Worm (Caenorhabditis elegans): ENCODE measurements around the gene ugt-33.

DNA sequence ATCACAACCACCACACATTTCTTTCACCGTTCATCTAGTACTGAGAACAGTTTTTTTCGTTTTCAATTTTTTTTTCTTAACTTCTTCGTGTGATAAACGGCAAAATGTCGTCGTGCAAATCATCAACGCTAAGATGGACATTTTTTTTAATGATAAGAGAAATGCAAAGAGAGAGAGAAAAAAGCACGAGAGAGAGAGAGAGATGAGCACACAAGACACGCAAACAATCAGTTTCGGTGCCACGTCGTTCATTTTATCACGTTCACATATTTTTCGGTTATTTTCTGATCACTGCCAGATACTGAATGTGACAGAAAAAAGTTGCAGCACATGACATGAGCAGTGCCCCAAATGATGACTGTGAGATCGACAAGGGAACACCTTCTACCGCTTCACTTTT is 25.0 kb upstream of the ugt-33 start, which contains the start of gene egl-9:
- no peak for TF ChIP-seq bed-3 (GFP tag; optimal IDR thresholded peaks at IDR 0.05)
- TF ChIP-seq drap-1 (GFP tag; optimal IDR thresholded peaks at IDR 0.05), result no peak
- TF ChIP-seq lsy-2 (tag; optimal IDR thresholded peaks at IDR 0.05), result no peak
- TF ChIP-seq nhr-28 (tag; optimal IDR thresholded peaks at IDR 0.05), result no peak
- TF ChIP-seq ztf-11 (tag; optimal IDR thresholded peaks at IDR 0.05), result no peak
- TF ChIP-seq sptf-1 (tag; optimal IDR thresholded peaks at IDR 0.05), result no peak
- no peak for TF ChIP-seq blmp-1 (tag; optimal IDR thresholded peaks at IDR 0.05)
- no peak for TF ChIP-seq unc-62 (GFP tag; optimal IDR thresholded peaks at IDR 0.05)
- no peak for TF ChIP-seq nhr-237 (tag; optimal IDR thresholded peaks at IDR 0.05)
- no peak for TF ChIP-seq M03D4.4 (tag; optimal IDR thresholded peaks at IDR 0.05)
- TF ChIP-seq snpc-4 (tag; optimal IDR thresholded peaks at IDR 0.05), result no peak
- TF ChIP-seq pha-4 (tag; optimal IDR thresholded peaks at IDR 0.05), result no peak
- TF ChIP-seq elt-1 (tag; optimal IDR thresholded peaks at IDR 0.05; ENCODE audit: borderline replicate concordance, insufficient read depth), result no peak

Data from whole organism, mixed stage, embryonic.